Worm (Caenorhabditis elegans) whole organism, L4 larva: ENCODE results near the gene F13D11.4.

ENCODE experiments used
- D1046.2 ChIP-seq: fragments of 200-800 bp; sonication (Bioruptor generic); IDR thresholded peaks from 2 replicates; pipeline ENCODE4 v1.3.6; 2022; ENCODE audit warnings: missing genetic modification characterization, missing compliant biosample characterization
- F10B5.3 ChIP-seq: sonication (generic microtip); optimal IDR thresholded peaks from 2 replicates; lab custom pipeline; 2016; ENCODE audit warnings: mild to moderate bottlenecking, missing genetic modification characterization, missing compliant biosample characterization
- F44E2.7 ChIP-seq: fragments of 200-800 bp; sonication (Bioruptor generic); IDR thresholded peaks from 2 replicates; pipeline ENCODE4 v2.1.2; 2022; ENCODE audit warnings: missing genetic modification characterization, missing compliant biosample characterization
- F49E8.2 ChIP-seq: sonication (generic microtip); optimal IDR thresholded peaks from 2 replicates; lab custom pipeline; 2016; ENCODE audit warnings: missing compliant biosample characterization, mild to moderate bottlenecking, missing genetic modification characterization, borderline replicate concordance
- T26A8.4 ChIP-seq: fragments of 200-800 bp; sonication (Bioruptor generic); IDR thresholded peaks from 2 replicates; pipeline ENCODE4 v1.3.6; 2022; ENCODE audit warnings: missing genetic modification characterization, missing compliant biosample characterization
- Y105C5A.15 ChIP-seq: fragments of 200-800 bp; sonication (Bioruptor generic); IDR thresholded peaks from 2 replicates; pipeline ENCODE4 v1.3.6; 2022; ENCODE audit warnings: missing genetic modification characterization, missing compliant biosample characterization
- Y48G9A.11 ChIP-seq: fragments of 200-800 bp; sonication (Bioruptor generic); IDR thresholded peaks from 2 replicates; pipeline ENCODE4 v1.3.6; 2022; ENCODE audit warnings: missing genetic modification reagents, missing genetic modification characterization, missing compliant biosample characterization
- Y5F2A.4 ChIP-seq: fragments of 200-800 bp; sonication (Bioruptor generic); optimal IDR thresholded peaks from 2 replicates; lab custom pipeline; 2018; ENCODE audit warnings: mild to moderate bottlenecking, missing genetic modification characterization, missing compliant biosample characterization
- aha-1 ChIP-seq: fragments of 150-350 bp; peaks from one replicate; lab custom pipeline; 2014; ENCODE audit warnings: missing biosample characterization, missing genetic modification characterization
- aly-2 ChIP-seq: sonication (generic microtip); optimal IDR thresholded peaks from 2 replicates; lab custom pipeline; 2018; ENCODE audit warnings: missing biosample characterization, missing genetic modification characterization
- ama-1 ChIP-seq: fragments of 150-350 bp; optimal IDR thresholded peaks from 2 replicates; lab custom pipeline; 2014; ENCODE audit warnings: inconsistent platforms, mixed read lengths
- attf-4 ChIP-seq: sonication (generic microtip); optimal IDR thresholded peaks from 3 replicates; lab custom pipeline; 2017; ENCODE audit warnings: missing biosample characterization, missing genetic modification characterization
- ceh-20 ChIP-seq: fragments of 200-800 bp; sonication (Bioruptor generic); IDR thresholded peaks from 2 replicates; pipeline ENCODE4 v1.3.6; 2022; ENCODE audit warnings: missing genetic modification reagents, missing genetic modification characterization, missing compliant biosample characterization
- ceh-32 ChIP-seq: sonication (generic microtip); optimal IDR thresholded peaks from 2 replicates; lab custom pipeline; 2016; ENCODE audit warnings: mild to moderate bottlenecking, missing genetic modification characterization, missing compliant biosample characterization; ENCODE audit not compliant: poor library complexity
- ceh-82 ChIP-seq: sonication (generic microtip); optimal IDR thresholded peaks from 2 replicates; lab custom pipeline; 2017; ENCODE audit warnings: missing biosample characterization, missing genetic modification characterization
- ces-1 ChIP-seq: fragments of 150-350 bp; sonication (generic microtip); optimal IDR thresholded peaks from 4 replicates; lab custom pipeline; 2014; ENCODE audit warnings: missing biosample characterization, missing genetic modification reagents, missing genetic modification characterization
- cey-2 ChIP-seq: sonication (generic microtip); optimal IDR thresholded peaks from 3 replicates; lab custom pipeline; 2017; ENCODE audit warnings: missing genetic modification characterization, mild to moderate bottlenecking, missing compliant biosample characterization, antibody characterized with exemption, borderline replicate concordance; ENCODE audit not compliant: insufficient read depth
- daf-12 ChIP-seq: fragments of 150-350 bp; optimal IDR thresholded peaks from 2 replicates; lab custom pipeline; 2014; ENCODE audit warnings: missing biosample characterization, missing genetic modification reagents, missing genetic modification characterization
- daf-8 ChIP-seq: fragments of 200-800 bp; sonication (Bioruptor generic); IDR thresholded peaks from 2 replicates; pipeline ENCODE4 v1.3.6; 2022; ENCODE audit warnings: missing genetic modification characterization, missing compliant biosample characterization
- dmd-8 ChIP-seq: fragments of 200-800 bp; sonication (Bioruptor generic); IDR thresholded peaks from 2 replicates; pipeline ENCODE4 v1.3.6; 2022; ENCODE audit warnings: missing genetic modification characterization, missing compliant biosample characterization
- dpl-1 ChIP-seq: fragments of 150-350 bp; optimal IDR thresholded peaks from 2 replicates; lab custom pipeline; 2014; ENCODE audit warnings: missing biosample characterization, missing genetic modification reagents, missing genetic modification characterization
- duxl-1 ChIP-seq: sonication (generic microtip); optimal IDR thresholded peaks from 2 replicates; lab custom pipeline; 2016; ENCODE audit warnings: mild to moderate bottlenecking, missing genetic modification characterization, moderate library complexity, missing compliant biosample characterization; ENCODE audit not compliant: poor library complexity
- egl-43 ChIP-seq: fragments of 200-800 bp; sonication (Bioruptor generic); IDR thresholded peaks from 2 replicates; pipeline ENCODE4 v1.3.6; 2022; ENCODE audit warnings: missing genetic modification reagents, missing genetic modification characterization, missing compliant biosample characterization
- fkh-10 ChIP-seq: fragments of 150-350 bp; optimal IDR thresholded peaks from 2 replicates; lab custom pipeline; 2014; ENCODE audit warnings: missing biosample characterization, missing genetic modification reagents, missing genetic modification characterization
- hlh-30 ChIP-seq: sonication (generic microtip); optimal IDR thresholded peaks from 2 replicates; lab custom pipeline; 2017; ENCODE audit warnings: antibody characterized with exemption, mild to moderate bottlenecking, missing genetic modification characterization, missing compliant biosample characterization; ENCODE audit not compliant: insufficient read depth
- hmg-1.1 ChIP-seq: fragments of 200-800 bp; sonication (Bioruptor generic); IDR thresholded peaks from 2 replicates; pipeline ENCODE4 v1.3.6; 2022; ENCODE audit warnings: missing genetic modification reagents, missing genetic modification characterization, missing compliant biosample characterization
- jun-1 ChIP-seq: fragments of 150-350 bp; optimal IDR thresholded peaks from 2 replicates; lab custom pipeline; 2014; ENCODE audit warnings: missing biosample characterization, missing genetic modification reagents, missing genetic modification characterization
- lim-7 ChIP-seq: fragments of 200-800 bp; sonication (Bioruptor generic); IDR thresholded peaks from 2 replicates; pipeline ENCODE4 v1.3.6; 2022; ENCODE audit warnings: missing genetic modification characterization, missing compliant biosample characterization
- lin-38 ChIP-seq: fragments of 200-800 bp; sonication (Bioruptor generic); IDR thresholded peaks from 2 replicates; pipeline ENCODE4 v1.3.6; 2022; ENCODE audit warnings: missing genetic modification reagents, missing genetic modification characterization, missing compliant biosample characterization
- madf-9 ChIP-seq: fragments of 200-800 bp; sonication (Bioruptor generic); conservative IDR thresholded peaks from 2 replicates; pipeline ENCODE4 v1.3.6; 2022; ENCODE audit warnings: missing genetic modification reagents, missing genetic modification characterization, missing compliant biosample characterization
- mdt-29 ChIP-seq: fragments of 200-800 bp; sonication (Bioruptor generic); IDR thresholded peaks from 2 replicates; pipeline ENCODE4 v1.3.6; 2022; ENCODE audit warnings: missing genetic modification reagents, missing genetic modification characterization, missing compliant biosample characterization
- mxl-2 ChIP-seq: fragments of 200-800 bp; sonication (Bioruptor generic); conservative IDR thresholded peaks from 2 replicates; pipeline ENCODE4 v1.3.6; 2022; ENCODE audit warnings: missing genetic modification reagents, missing genetic modification characterization, missing compliant biosample characterization
- mxl-3 ChIP-seq: fragments of 200-800 bp; sonication (Bioruptor generic); optimal IDR thresholded peaks from 2 replicates; lab custom pipeline; 2018; ENCODE audit warnings: mild to moderate bottlenecking, missing genetic modification characterization, missing compliant biosample characterization
- nhr-48 ChIP-seq: sonication (generic microtip); optimal IDR thresholded peaks from 2 replicates; lab custom pipeline; 2016; ENCODE audit warnings: mild to moderate bottlenecking, missing genetic modification characterization, missing compliant biosample characterization
- rbr-2 ChIP-seq: sonication (generic microtip); optimal IDR thresholded peaks from 2 replicates; lab custom pipeline; 2016; ENCODE audit warnings: missing genotype, missing genetic modification characterization, missing compliant biosample characterization
- sdz-12 ChIP-seq: fragments of 200-800 bp; sonication (Bioruptor generic); optimal IDR thresholded peaks from 2 replicates; lab custom pipeline; 2018; ENCODE audit warnings: mild to moderate bottlenecking, missing genetic modification characterization, missing compliant biosample characterization
- set-16 ChIP-seq: fragments of 200-800 bp; sonication (Bioruptor generic); IDR thresholded peaks from 2 replicates; pipeline ENCODE4 v1.3.6; 2022; ENCODE audit warnings: missing genetic modification reagents, missing genetic modification characterization, missing compliant biosample characterization
- snpc-4 ChIP-seq: fragments of 150-350 bp; optimal IDR thresholded peaks from 2 replicates; lab custom pipeline; 2014; ENCODE audit warnings: missing biosample characterization, missing genetic modification characterization
- unc-62 ChIP-seq, 3 experiments: fragments of 150-350 bp in 1 of 3; sonication (generic microtip); optimal IDR thresholded peaks in 2 of 3; peaks in 1 of 3; 1 replicate in 1 of 3; 2 replicates in 2 of 3; lab custom pipeline; 2014 to 2017; ENCODE audit warnings: missing biosample characterization in 3 of 3, missing genetic modification characterization in 3 of 3, missing genetic modification reagents in 3 of 3, missing genotype in 1 of 3
- zfp-2 ChIP-seq: sonication (generic microtip); optimal IDR thresholded peaks from 2 replicates; lab custom pipeline; 2016; ENCODE audit warnings: mild to moderate bottlenecking, missing genetic modification characterization, missing compliant biosample characterization
- ztf-11 ChIP-seq: fragments of 150-350 bp; optimal IDR thresholded peaks from 2 replicates; lab custom pipeline; 2014; ENCODE audit warnings: missing biosample characterization, missing genetic modification characterization

F13D11.4 gene

DNA sequence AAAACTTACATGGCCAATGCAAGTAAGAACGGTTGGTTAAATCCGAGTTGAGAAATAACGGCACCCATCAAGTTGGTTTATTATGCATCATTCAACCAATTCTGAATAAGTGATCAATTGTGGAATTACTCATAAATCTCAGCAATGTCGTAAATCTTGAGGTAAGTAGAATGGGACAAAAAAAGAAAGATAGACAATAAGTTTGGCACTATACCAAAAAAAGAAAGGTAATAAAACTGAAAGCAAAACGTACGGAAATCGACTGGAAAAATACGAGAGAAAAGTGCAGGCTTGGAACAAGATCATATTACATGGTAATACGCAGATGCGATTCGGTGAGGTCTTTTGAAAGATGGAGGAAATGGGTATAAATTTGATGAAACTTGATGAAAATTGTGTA, 35.9 kb downstream of the F13D11.4 start, which contains the start of gene F46G11.4:
Gene F46G11.4 (minus strand): TSS at position 101 of the 400 bp plus-strand sequence.
- TF ChIP-seq mdt-29 (GFP tag; lab: Robert Waterston, UW) (no peak), unc-62 (GFP tag; optimal IDR thresholded peaks at IDR 0.05 in 1 of 2; lab: Kevin White, UChicago) (peak in 1 of 2 experiments; percentile 85), unc-62 (tag; optimal IDR thresholded peaks at IDR 0.05; lab: Kevin White, UChicago) (no peak)

DNA sequence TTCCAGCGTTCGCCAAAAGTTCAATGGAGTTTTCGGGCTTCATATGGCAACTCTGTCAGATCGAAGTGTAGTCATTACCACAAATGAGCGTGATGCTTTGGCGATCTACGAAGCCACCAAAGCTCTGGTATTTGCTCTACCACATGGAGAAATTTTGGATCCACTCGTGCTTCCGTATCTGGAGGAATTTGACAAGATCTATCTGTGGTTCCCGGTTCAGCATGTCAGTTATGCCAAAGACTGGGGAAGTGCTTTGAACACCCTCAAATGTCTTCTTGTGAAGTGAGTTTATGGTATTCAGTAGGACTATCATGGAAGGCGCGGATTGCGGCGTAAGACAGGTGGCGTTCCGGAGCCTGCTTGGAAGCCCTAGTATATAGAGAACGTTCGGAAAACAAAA, 40.2 kb downstream of the F13D11.4 start:
- TF ChIP-seq ztf-11 (tag; lab: Kevin White, UChicago): no peak
- peak; percentile 96 for TF ChIP-seq aha-1
- no peak for TF ChIP-seq mxl-2 (GFP tag; lab: Robert Waterston, UW)

DNA sequence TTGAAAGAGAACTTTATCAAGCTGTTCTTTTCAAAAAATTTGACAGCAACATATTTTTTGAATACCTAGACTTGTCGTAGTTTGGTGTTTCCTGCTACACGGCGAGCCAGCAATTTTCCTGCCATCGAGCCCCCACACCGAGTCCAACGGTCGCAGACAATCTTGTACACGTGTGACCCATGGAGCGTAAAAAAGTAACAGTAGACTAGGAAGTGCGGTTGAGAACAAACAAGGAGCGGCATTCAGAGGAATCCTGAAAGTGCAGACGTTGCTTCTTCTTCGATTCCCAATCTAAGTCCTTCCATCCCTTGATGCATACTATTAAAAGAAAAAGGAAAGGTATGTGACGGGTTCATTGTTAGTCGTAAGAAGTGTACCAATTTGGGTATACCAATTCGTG, 43.7 kb downstream of the F13D11.4 start, which contains the start of gene twnk-1:
Gene twnk-1 (plus strand): TSS at position 301 of the 400 bp plus-strand sequence.
- TF ChIP-seq rbr-2 (tag; lab: Kevin White, UChicago): no peak
- peak; percentile 21; the same call in 1 of the 2 replicates for TF ChIP-seq T26A8.4 (GFP tag; lab: Robert Waterston, UW)
- 0 out of 2 replicates have a peak, but pooled peaks have one; percentile 36 for TF ChIP-seq egl-43 (GFP tag; lab: Robert Waterston, UW)

DNA sequence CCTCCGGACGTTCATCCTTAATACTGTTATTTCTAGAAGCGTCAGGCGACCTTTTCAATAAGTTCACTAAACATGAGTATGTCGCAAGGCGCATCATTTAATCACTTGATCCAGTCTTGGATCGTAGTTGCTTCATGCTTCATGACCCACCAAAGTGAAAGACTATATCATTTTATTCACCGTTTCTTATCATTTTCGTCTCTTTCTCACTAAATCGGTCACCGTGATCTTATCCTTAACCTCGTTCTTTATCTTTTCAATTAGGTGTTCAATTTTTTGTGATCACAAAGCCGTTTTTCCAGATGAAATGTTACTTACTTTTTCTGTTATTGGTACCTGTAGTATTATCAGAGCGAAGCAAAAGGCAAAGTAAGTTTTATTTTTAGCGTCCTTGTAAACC, 46.7 kb downstream of the F13D11.4 start, which contains the start of gene F46G11.2:
Gene F46G11.2 (plus strand): TSS at position 301 of the 400 bp plus-strand sequence.
- TF ChIP-seq hlh-30 (peak; percentile 12), hmg-1.1 (GFP tag; lab: Robert Waterston, UW) (no peak), fkh-10 (no peak), attf-4 (tag; lab: Kevin White, UChicago) (no peak), D1046.2 (GFP tag; lab: Robert Waterston, UW) (no peak)

DNA sequence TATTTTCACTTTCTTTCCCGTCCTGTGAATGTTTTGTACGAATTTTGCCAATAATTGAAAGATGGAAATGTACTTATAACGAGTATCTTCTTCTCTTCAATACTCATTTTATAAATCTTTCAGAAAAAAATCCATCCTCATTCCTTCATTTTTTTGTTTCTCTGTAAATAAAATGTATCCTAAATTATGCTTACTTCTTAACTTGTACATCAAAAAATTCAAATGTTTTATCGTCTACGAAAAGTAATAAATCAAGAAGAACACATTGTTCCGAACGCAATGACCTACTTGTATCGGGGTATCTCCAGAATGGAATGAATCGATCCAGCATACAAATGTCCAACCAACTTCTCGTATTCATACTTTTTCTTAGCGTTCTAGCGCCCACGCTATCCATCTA, 48.4 kb downstream of the F13D11.4 start, which contains the start of gene F46G11.6:
Gene F46G11.6 (plus strand): TSS at position 301 of the 400 bp plus-strand sequence.
- no peak for TF ChIP-seq zfp-2
- no peak for TF ChIP-seq D1046.2 (GFP tag; lab: Robert Waterston, UW)
- no peak for TF ChIP-seq dmd-8 (GFP tag; lab: Robert Waterston, UW)
- TF ChIP-seq egl-43 (GFP tag; lab: Robert Waterston, UW): no peak
- no peak for TF ChIP-seq daf-8
- TF ChIP-seq madf-9 (GFP tag; lab: Robert Waterston, UW): no peak
- TF ChIP-seq Y48G9A.11 (GFP tag; lab: Robert Waterston, UW): no peak
- no peak for TF ChIP-seq F49E8.2
- no peak for TF ChIP-seq dpl-1
- TF ChIP-seq ces-1: no peak
- no peak for TF ChIP-seq ceh-32 (tag; lab: Kevin White, UChicago)
- no peak for TF ChIP-seq F44E2.7 (GFP tag; lab: Robert Waterston, UW)
- no peak for TF ChIP-seq jun-1 (tag; lab: Kevin White, UChicago)
- TF ChIP-seq lim-7 (GFP tag; lab: Robert Waterston, UW): no peak
- no peak for TF ChIP-seq duxl-1 (tag; lab: Kevin White, UChicago)
- TF ChIP-seq set-16: no peak

DNA sequence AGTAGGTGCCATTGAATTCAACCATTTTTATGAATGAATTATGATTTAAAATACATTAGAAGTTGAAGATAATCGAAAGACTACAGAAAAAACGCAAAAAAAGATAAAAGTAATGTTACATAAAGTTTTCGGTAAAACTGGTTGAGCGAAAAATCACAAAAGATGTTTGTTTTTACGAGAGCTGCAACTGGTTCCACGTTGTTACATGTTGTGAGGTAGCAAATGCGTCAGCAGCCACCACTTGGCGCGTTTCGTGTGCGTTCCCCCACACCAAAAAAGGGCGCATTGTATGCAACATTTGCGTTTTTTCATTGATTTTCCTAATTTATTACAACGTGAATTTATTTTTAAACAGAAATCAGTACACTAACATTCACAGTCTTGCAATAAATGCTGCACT, 52.5 kb downstream of the F13D11.4 start, which contains the start of gene gakh-1:
Gene gakh-1 (plus strand): TSS at position 347 of the 400 bp plus-strand sequence.
- TF ChIP-seq T26A8.4 (GFP tag; lab: Robert Waterston, UW) (no peak), Y105C5A.15 (GFP tag; lab: Robert Waterston, UW) (no peak), rbr-2 (tag; lab: Kevin White, UChicago) (peak; percentile 67), mxl-3 (GFP tag; lab: Kevin White, UChicago) (peak; percentile 62), ceh-20 (GFP tag; lab: Robert Waterston, UW) (no peak), snpc-4 (tag; lab: Kevin White, UChicago) (no peak), aly-2 (tag; lab: Kevin White, UChicago) (no peak), daf-12 (tag; lab: Kevin White, UChicago) (no peak), jun-1 (tag; lab: Kevin White, UChicago) (no peak), cey-2 (tag; lab: Kevin White, UChicago) (no peak), ceh-82 (tag; lab: Kevin White, UChicago) (no peak), sdz-12 (no peak), lin-38 (GFP tag; lab: Robert Waterston, UW) (no peak), F10B5.3 (tag; lab: Kevin White, UChicago) (peak; percentile 45), ces-1 (no peak), ama-1 (lab: Kevin White, UChicago) (no peak), attf-4 (tag; lab: Kevin White, UChicago) (no peak), Y5F2A.4 (GFP tag; lab: Kevin White, UChicago) (no peak), lim-7 (GFP tag; lab: Robert Waterston, UW) (no peak), nhr-48 (tag; lab: Kevin White, UChicago) (peak; percentile 38), egl-43 (GFP tag; lab: Robert Waterston, UW) (no peak)
